Fruit fly (Drosophila melanogaster) whole organism, prepupa: Measurements from ENCODE around the gene Ist1.
A peak's percentile ranks its signal among the peaks of the same experiment; 100 is the strongest.

Experiments
- Blimp-1 ChIP-seq: fragments of 200-800 bp; sonication (Bioruptor generic); optimal IDR thresholded peaks from 3 replicates; lab custom pipeline; 2017; ENCODE audit warnings: missing biosample characterization, missing genetic modification characterization, mild to moderate bottlenecking, moderate library complexity, missing genetic modification reagents
- CG10631 ChIP-seq: fragments of 200-800 bp; sonication (Bioruptor generic); optimal IDR thresholded peaks from 2 replicates; lab custom pipeline; 2016; ENCODE audit warnings: missing biosample characterization, missing genetic modification characterization
- CG10669 ChIP-seq: fragments of 200-800 bp; sonication (Bioruptor generic); optimal IDR thresholded peaks from 3 replicates; lab custom pipeline; 2018; ENCODE audit warnings: missing biosample characterization, mild to moderate bottlenecking, missing genetic modification characterization, moderate library complexity
- CG11762 ChIP-seq: fragments of 200-800 bp; sonication (Bioruptor generic); optimal IDR thresholded peaks from 3 replicates; lab custom pipeline; 2016; ENCODE audit warnings: missing biosample characterization, missing genetic modification characterization; ENCODE audit not compliant: insufficient read depth
- CG15336 ChIP-seq: fragments of 200-800 bp; sonication (Bioruptor generic); IDR thresholded peaks from 2 replicates; pipeline ENCODE4 v1.3.6; 2022; ENCODE audit warnings: missing biosample characterization, missing genetic modification characterization
- CG1621 ChIP-seq: fragments of 200-800 bp; sonication (Bioruptor generic); optimal IDR thresholded peaks from 3 replicates; lab custom pipeline; 2018; ENCODE audit warnings: missing biosample characterization, mild to moderate bottlenecking, missing genetic modification characterization
- CG16779 ChIP-seq: fragments of 200-800 bp; sonication (Bioruptor generic); optimal IDR thresholded peaks from 3 replicates; lab custom pipeline; 2017; ENCODE audit warnings: missing biosample characterization, mild to moderate bottlenecking, missing genetic modification characterization
- CG3032 ChIP-seq: fragments of 200-800 bp; optimal IDR thresholded peaks from 2 replicates; lab custom pipeline; 2019; ENCODE audit warnings: missing biosample characterization, mild to moderate bottlenecking, missing genetic modification characterization, moderate library complexity
- CG31627 ChIP-seq: fragments of 200-800 bp; sonication (Bioruptor generic); optimal IDR thresholded peaks from 3 replicates; lab custom pipeline; 2016; ENCODE audit warnings: missing biosample characterization, missing genetic modification characterization
- CG3919 ChIP-seq: fragments of 200-800 bp; sonication (Bioruptor generic); optimal IDR thresholded peaks from 3 replicates; lab custom pipeline; 2016; ENCODE audit warnings: missing biosample characterization, missing genetic modification characterization
- CG6163 ChIP-seq: fragments of 200-800 bp; sonication (Bioruptor generic); IDR thresholded peaks from 3 replicates; pipeline ENCODE4 v1.3.6; 2022; ENCODE audit warnings: missing biosample characterization, missing genetic modification characterization
- CG6276 ChIP-seq: fragments of 200-800 bp; sonication (Bioruptor generic); optimal IDR thresholded peaks from 2 replicates; lab custom pipeline; 2017; ENCODE audit warnings: missing biosample characterization, mild to moderate bottlenecking, missing genetic modification characterization
- CG6808 ChIP-seq: fragments of 200-800 bp; sonication (Bioruptor generic); optimal IDR thresholded peaks from 3 replicates; lab custom pipeline; 2017; ENCODE audit warnings: missing biosample characterization, missing genetic modification characterization, mild to moderate bottlenecking, moderate library complexity, missing genetic modification reagents
- CG7368 ChIP-seq: fragments of 200-800 bp; sonication (Bioruptor generic); optimal IDR thresholded peaks from 3 replicates; lab custom pipeline; 2016; ENCODE audit warnings: missing biosample characterization, missing genetic modification characterization
- CG8119 ChIP-seq: fragments of 200-800 bp; sonication (Bioruptor generic); IDR thresholded peaks from 3 replicates; pipeline ENCODE4 v1.3.6; 2022; ENCODE audit warnings: missing biosample characterization, missing genetic modification characterization
- CG8319 ChIP-seq: fragments of 200-800 bp; sonication (Bioruptor generic); optimal IDR thresholded peaks from 3 replicates; lab custom pipeline; 2016; ENCODE audit warnings: missing biosample characterization, missing genetic modification characterization
- Ets96B ChIP-seq: fragments of 200-800 bp; optimal IDR thresholded peaks from 2 replicates; lab custom pipeline; 2019; ENCODE audit warnings: missing biosample characterization, mild to moderate bottlenecking, missing genetic modification characterization, moderate library complexity
- Smox ChIP-seq: fragments of 200-800 bp; sonication (Bioruptor generic); optimal IDR thresholded peaks from 3 replicates; lab custom pipeline; 2016; ENCODE audit warnings: missing biosample characterization, missing genetic modification characterization
- Sox102F ChIP-seq: fragments of 200-800 bp; sonication (Bioruptor generic); optimal IDR thresholded peaks from 2 replicates; lab custom pipeline; 2016; ENCODE audit warnings: missing biosample characterization, mild to moderate bottlenecking, missing genetic modification characterization
- Sox14 ChIP-seq: fragments of 200-800 bp; sonication (Bioruptor generic); optimal IDR thresholded peaks from 3 replicates; lab custom pipeline; 2016; ENCODE audit warnings: missing biosample characterization, missing genetic modification characterization
- Sox15 ChIP-seq: fragments of 200-800 bp; sonication (Bioruptor generic); optimal IDR thresholded peaks from 3 replicates; lab custom pipeline; 2016; ENCODE audit warnings: missing biosample characterization, missing genetic modification characterization
- dsx ChIP-seq: fragments of 200-800 bp; optimal IDR thresholded peaks from 3 replicates; lab custom pipeline; 2019; ENCODE audit warnings: missing biosample characterization, mild to moderate bottlenecking, missing genetic modification characterization, moderate library complexity; ENCODE audit not compliant: poor library complexity, severe bottlenecking
- eg ChIP-seq: fragments of 200-800 bp; sonication (Bioruptor generic); IDR thresholded peaks from 3 replicates; pipeline ENCODE4 v1.3.6; 2022; ENCODE audit warnings: missing biosample characterization, missing genetic modification characterization
- esn ChIP-seq: fragments of 200-800 bp; sonication (Bioruptor generic); optimal IDR thresholded peaks from 2 replicates; lab custom pipeline; 2016; ENCODE audit warnings: missing biosample characterization, mild to moderate bottlenecking, missing genetic modification characterization, moderate library complexity
- fd85E ChIP-seq: fragments of 200-800 bp; sonication (Bioruptor generic); optimal IDR thresholded peaks from 3 replicates; lab custom pipeline; 2016; ENCODE audit warnings: missing biosample characterization, missing genetic modification characterization
- lz ChIP-seq: fragments of 200-800 bp; sonication (Bioruptor generic); optimal IDR thresholded peaks from 3 replicates; lab custom pipeline; 2016; ENCODE audit warnings: missing biosample characterization, missing genetic modification characterization
- net ChIP-seq: fragments of 200-800 bp; sonication (Bioruptor generic); optimal IDR thresholded peaks from 3 replicates; lab custom pipeline; 2016; ENCODE audit warnings: missing biosample characterization, missing genetic modification characterization
- pdm3 ChIP-seq: fragments of 200-800 bp; sonication (Bioruptor generic); optimal IDR thresholded peaks from 3 replicates; lab custom pipeline; 2016; ENCODE audit warnings: missing biosample characterization, missing genetic modification characterization
- salr ChIP-seq, 2 experiments: fragments of 200-800 bp; sonication (Bioruptor generic); optimal IDR thresholded peaks; 3 replicates each; lab custom pipeline; 2016 to 2018; ENCODE audit warnings: missing biosample characterization in 2 of 2, missing genetic modification characterization in 2 of 2, mild to moderate bottlenecking in 1 of 2
- spab ChIP-seq: fragments of 200-800 bp; sonication (Bioruptor generic); optimal IDR thresholded peaks from 2 replicates; lab custom pipeline; 2017; ENCODE audit warnings: missing biosample characterization, mild to moderate bottlenecking, missing genetic modification characterization, missing genetic modification reagents
- ss ChIP-seq, 2 experiments: fragments of 200-800 bp; sonication (Bioruptor generic); optimal IDR thresholded peaks; 2 replicates in 1 of 2; 3 replicates in 1 of 2; lab custom pipeline; 2017 to 2018; ENCODE audit warnings: mild to moderate bottlenecking in 2 of 2, missing biosample characterization in 2 of 2, missing genetic modification characterization in 2 of 2, moderate library complexity in 1 of 2
- svp ChIP-seq: fragments of 200-800 bp; sonication (Bioruptor generic); peaks from one replicate; lab custom pipeline; 2016; ENCODE audit warnings: missing biosample characterization, missing genetic modification characterization

The Ist1 gene

DNA sequence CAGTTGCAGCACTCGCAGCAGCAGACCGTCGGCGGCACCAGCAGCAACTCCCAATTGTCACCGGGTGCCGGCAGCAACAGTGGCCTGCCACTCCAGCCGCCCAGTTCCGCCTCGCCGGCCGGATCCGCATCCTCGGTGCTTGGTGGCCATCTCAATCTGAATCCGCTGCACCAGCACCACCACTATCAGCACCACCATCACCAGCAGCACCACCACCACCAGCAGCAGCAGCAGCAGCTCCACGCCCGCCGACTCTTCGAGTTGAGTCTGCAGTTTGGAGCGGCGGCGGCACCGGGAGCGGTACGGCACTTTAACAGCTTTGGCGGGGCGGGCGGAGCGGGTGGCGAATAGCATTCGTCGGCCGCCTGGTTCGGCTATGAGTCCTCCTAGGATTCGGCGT lies 36.3 kb upstream of the Ist1 start:
- no peak for TF ChIP-seq fd85E (GFP tag; lab: Kevin White, UChicago)
- no peak for TF ChIP-seq dsx (GFP tag; lab: Kevin White, UChicago)
- no peak for TF ChIP-seq esn
- no peak for TF ChIP-seq salr (GFP tag; optimal IDR thresholded peaks at IDR 0.05; lab: Kevin White, UChicago)
- TF ChIP-seq CG11762 (GFP tag; lab: Kevin White, UChicago), result no peak
- TF ChIP-seq CG8319 (GFP tag; lab: Kevin White, UChicago), result no peak
- TF ChIP-seq CG31627, result no peak
- TF ChIP-seq CG16779, result no peak
- TF ChIP-seq Sox102F (GFP tag; lab: Kevin White, UChicago), result no peak
- no peak for TF ChIP-seq Smox (GFP tag; lab: Kevin White, UChicago)
- no peak for TF ChIP-seq Blimp-1 (GFP tag; lab: Kevin White, UChicago)
- TF ChIP-seq eg (GFP tag; lab: Robert Waterston, UW), result no peak
- TF ChIP-seq Ets96B (tag; lab: Kevin White, UChicago), result no peak
- TF ChIP-seq CG10631, result no peak
- TF ChIP-seq CG6276 (GFP tag; lab: Kevin White, UChicago), result no peak
- no peak for TF ChIP-seq CG6163 (GFP tag; lab: Robert Waterston, UW)
- TF ChIP-seq svp (GFP tag; lab: Kevin White, UChicago), result no peak
- no peak for TF ChIP-seq Sox15 (GFP tag; lab: Kevin White, UChicago)
- TF ChIP-seq, all 60 proteins: peak for 0

DNA sequence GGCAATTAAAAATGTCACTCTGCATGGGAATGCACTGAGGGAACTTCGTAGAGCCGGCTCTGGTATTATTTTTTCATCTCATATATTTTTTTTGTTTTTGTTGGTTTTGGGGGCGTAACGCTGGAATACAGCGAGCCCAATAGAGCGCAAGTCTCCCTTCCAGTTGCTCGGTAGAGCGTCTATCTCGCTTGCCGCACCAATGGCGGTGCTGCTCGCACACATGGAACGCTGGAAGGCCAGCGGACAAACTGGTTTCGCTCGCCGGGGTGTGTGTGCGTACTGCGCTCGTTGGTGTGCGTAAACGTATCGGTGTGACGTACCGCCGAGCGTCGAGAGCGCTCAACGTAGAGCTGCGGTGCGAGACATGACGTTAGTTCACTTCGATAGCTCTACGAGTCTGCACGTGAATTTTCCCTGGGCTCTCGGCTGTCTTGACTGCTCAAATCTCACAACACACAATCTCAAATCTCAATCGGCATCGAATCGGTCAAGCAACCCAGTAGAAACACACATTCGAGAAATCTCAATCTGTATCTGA lies 33.6 kb upstream of the Ist1 start, which contains the start of gene vvl:
Gene vvl (plus strand): TSS at position 371 of the 538 bp plus-strand sequence.
- peak; percentile 7 for TF ChIP-seq Ets96B (tag; lab: Kevin White, UChicago)
- peak; percentile 7 for TF ChIP-seq CG8319 (GFP tag; lab: Kevin White, UChicago)
- peak; percentile 32; the same call in 1 of the 2 replicates for TF ChIP-seq CG15336
- TF ChIP-seq CG3919 (GFP tag; lab: Kevin White, UChicago), result peak; percentile 12
- peak; percentile 80 for TF ChIP-seq eg (GFP tag; lab: Robert Waterston, UW)
- peak; percentile 5 for TF ChIP-seq esn
- peak; percentile 13 for TF ChIP-seq CG1621 (tag; lab: Kevin White, UChicago)
- TF ChIP-seq ss (GFP tag; optimal IDR thresholded peaks at IDR 0.05; lab: Kevin White, UChicago), result peak; percentile 53 to 69
- peak; percentile 6 for TF ChIP-seq CG3032 (tag; lab: Kevin White, UChicago)
- TF ChIP-seq spab, result peak; percentile 2
- no peak for TF ChIP-seq Blimp-1 (GFP tag; lab: Kevin White, UChicago)
- TF ChIP-seq Sox14, result no peak
- TF ChIP-seq CG10669 (GFP tag; lab: Kevin White, UChicago), result peak; percentile 10
- TF ChIP-seq CG6163 (GFP tag; lab: Robert Waterston, UW), result peak; percentile 64
- peak; percentile 43 for TF ChIP-seq CG6808 (GFP tag; lab: Kevin White, UChicago)
- no peak; the same call in 2 of the 3 replicates for TF ChIP-seq CG8119 (GFP tag; lab: Robert Waterston, UW)
- TF ChIP-seq net (GFP tag; lab: Kevin White, UChicago), result no peak
- TF ChIP-seq CG7368, result no peak
- TF ChIP-seq, all 60 proteins: peak for 13

dm6 chr3L:6787502-6787901 lies 31.2 kb upstream of the Ist1 start:
- no peak for TF ChIP-seq CG8319 (GFP tag; lab: Kevin White, UChicago)
- TF ChIP-seq Ets96B (tag; lab: Kevin White, UChicago), result no peak
- no peak for TF ChIP-seq salr (GFP tag; optimal IDR thresholded peaks at IDR 0.05; lab: Kevin White, UChicago)
- no peak for TF ChIP-seq CG10631
- no peak for TF ChIP-seq dsx (GFP tag; lab: Kevin White, UChicago)
- TF ChIP-seq pdm3 (GFP tag; lab: Kevin White, UChicago), result no peak
- no peak for TF ChIP-seq lz
- TF ChIP-seq CG8119 (GFP tag; lab: Robert Waterston, UW), result no peak
- TF ChIP-seq, all 60 proteins: peak for 0
